Worm (Caenorhabditis elegans) whole organism, L3 larva: ENCODE measurements around the gene C16D2.1.

ENCODE experiments used
- aly-2 ChIP-seq: fragments of 150-350 bp; optimal IDR thresholded peaks from 2 replicates; lab custom pipeline; 2014; ENCODE audit warnings: missing biosample characterization, missing genetic modification characterization
- ama-1 ChIP-seq: fragments of 150-350 bp; optimal IDR thresholded peaks from 2 replicates; lab custom pipeline; 2018
- egl-27 ChIP-seq: sonication (generic microtip); optimal IDR thresholded peaks from 4 replicates; lab custom pipeline; 2017; ENCODE audit warnings: missing biosample characterization, missing genetic modification reagents, missing genetic modification characterization
- nhr-12 ChIP-seq: fragments of 150-350 bp; optimal IDR thresholded peaks from 2 replicates; lab custom pipeline; 2014; ENCODE audit warnings: missing biosample characterization, missing genetic modification characterization
- unc-39 ChIP-seq: sonication (generic microtip); optimal IDR thresholded peaks from 4 replicates; lab custom pipeline; 2017; ENCODE audit warnings: missing biosample characterization, missing genetic modification characterization
- unc-62 ChIP-seq: fragments of 150-350 bp; sonication (generic microtip); optimal IDR thresholded peaks from 4 replicates; lab custom pipeline; 2014; ENCODE audit warnings: missing biosample characterization, missing genetic modification reagents, missing genetic modification characterization
- zag-1 ChIP-seq: fragments of 150-350 bp; optimal IDR thresholded peaks from 2 replicates; lab custom pipeline; 2014; ENCODE audit warnings: missing biosample characterization, missing genetic modification characterization

DNA sequence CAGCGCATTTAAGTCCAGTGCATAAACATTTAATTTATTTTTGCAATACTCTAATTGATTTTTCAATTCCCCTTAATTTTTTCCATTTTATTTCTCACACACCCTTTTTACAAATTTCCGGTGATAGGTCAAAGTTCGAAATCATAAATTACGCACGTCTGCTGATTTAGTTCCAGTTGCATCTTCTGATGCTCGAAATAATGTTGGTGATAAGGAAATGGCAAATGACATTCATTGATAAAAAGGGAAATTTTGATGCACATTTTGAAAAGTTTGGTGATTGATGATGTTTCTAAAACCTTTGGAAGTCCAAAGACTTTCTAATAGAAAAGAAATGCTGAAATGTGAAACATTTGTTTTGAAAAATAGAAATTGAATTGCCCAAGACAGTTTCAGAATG is 25.7 kb downstream of the C16D2.1 start:
- TF ChIP-seq egl-27 (no peak), zag-1 (no peak), ama-1 (lab: Kevin White, UChicago) (no peak), unc-39 (no peak), unc-62 (no peak), nhr-12 (tag; lab: Kevin White, UChicago) (no peak), aly-2 (tag; lab: Kevin White, UChicago) (no peak)
